Fruit fly (Drosophila melanogaster): ENCODE results near the gene CG7884.
A peak's percentile ranks its signal among the peaks of the same experiment; 100 is the strongest.

The CG7884 gene

DNA sequence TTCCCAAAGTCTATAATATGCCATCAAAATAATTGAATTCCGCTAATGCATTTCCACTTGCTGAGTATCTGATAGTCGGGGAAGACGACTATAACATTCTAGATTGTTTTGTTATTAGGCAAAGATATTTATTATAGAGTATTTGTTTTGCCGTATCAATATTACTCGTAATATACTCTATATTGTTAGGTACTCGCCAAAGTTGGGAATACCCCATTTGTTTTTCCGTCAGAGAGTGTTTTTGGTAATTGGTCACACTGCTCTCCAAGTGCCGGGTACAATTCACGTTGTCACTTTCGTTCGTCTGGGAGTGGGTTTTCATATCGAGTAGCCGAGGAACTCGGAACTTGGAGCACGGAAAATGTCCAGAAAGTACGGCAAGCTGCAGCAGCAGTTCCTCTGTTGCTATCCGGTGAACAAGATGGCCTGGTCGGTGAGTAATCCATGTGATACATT, 23.0 kb downstream of the CG7884 start, which contains the start of gene CG7889 (continued):
- no peak for TF ChIP-seq CG1621 (tag; optimal IDR thresholded peaks at IDR 0.05)
- no peak for TF ChIP-seq lz (GFP tag; optimal IDR thresholded peaks at IDR 0.05)
- TF ChIP-seq fd85E (GFP tag; optimal IDR thresholded peaks at IDR 0.05), result no peak
- TF ChIP-seq Gug (GFP tag; IDR thresholded peaks at IDR 0.05), result no peak
- no peak for TF ChIP-seq CG31627 (GFP tag; optimal IDR thresholded peaks at IDR 0.05)
- TF ChIP-seq CG8119 (GFP tag; IDR thresholded peaks at IDR 0.05), result no peak
- TF ChIP-seq CG6792 (GFP tag; optimal IDR thresholded peaks at IDR 0.05), result no peak
- peak; percentile 4 for TF ChIP-seq CG6276 (GFP tag; optimal IDR thresholded peaks at IDR 0.05)
- no peak for TF ChIP-seq Lpt (GFP tag; optimal IDR thresholded peaks at IDR 0.05)
- no peak for TF ChIP-seq fd59A (GFP tag; optimal IDR thresholded peaks at IDR 0.05)
- TF ChIP-seq dsx (GFP tag; optimal IDR thresholded peaks at IDR 0.05; ENCODE audit: poor library complexity, severe bottlenecking), result no peak
- peak; percentile 78 for TF ChIP-seq Blimp-1 (GFP tag; optimal IDR thresholded peaks at IDR 0.05)

DNA sequence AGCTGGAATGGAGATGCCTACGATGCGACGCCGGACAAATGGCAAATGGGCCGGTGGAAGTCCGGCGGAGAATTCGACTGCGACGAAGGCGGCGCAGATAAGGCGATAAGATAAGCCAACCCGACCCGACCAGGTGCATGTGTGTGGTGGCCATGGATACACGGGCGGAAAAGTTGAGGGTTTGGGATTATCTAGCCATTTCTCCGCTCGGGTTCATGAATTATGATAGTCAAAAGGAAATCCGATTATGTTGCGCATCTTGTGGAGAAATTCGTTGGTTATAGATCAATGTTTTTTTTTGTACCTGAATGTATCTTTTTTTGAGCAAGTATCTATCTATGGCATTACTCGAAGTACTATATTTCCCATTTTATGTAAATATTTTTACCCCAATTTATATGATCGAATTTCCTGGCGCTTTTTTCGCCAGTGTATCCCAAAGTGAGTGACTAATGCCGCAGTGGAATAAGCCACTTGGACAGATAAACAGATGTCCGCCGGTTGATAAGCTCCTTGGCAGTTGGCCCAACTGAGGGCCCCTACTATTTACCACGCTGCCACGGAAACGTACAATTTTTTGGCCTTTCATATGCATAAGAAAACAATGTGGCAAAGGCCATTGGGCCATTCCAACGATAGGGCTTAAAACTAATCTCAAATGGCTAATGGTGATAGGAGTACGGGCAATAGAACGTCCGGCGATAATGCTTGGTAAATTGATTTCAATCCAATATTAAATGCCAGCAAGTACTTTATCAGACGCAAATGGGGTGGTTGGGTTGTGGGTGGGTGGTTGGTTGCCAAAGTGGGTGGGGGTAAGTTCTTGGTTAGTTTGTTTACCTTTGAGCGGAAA, 27.0 kb downstream of the CG7884 start, which contains the start of gene CG7992:
Gene CG7992, minus strand, starts transcription at position 51 of the 853 bp plus-strand sequence.
- TF ChIP-seq CG31627 (GFP tag; optimal IDR thresholded peaks at IDR 0.05) (peak; percentile 47), ss (GFP tag; optimal IDR thresholded peaks at IDR 0.05) (no peak), fkh (GFP tag; optimal IDR thresholded peaks at IDR 0.05) (peak; percentile 12), CG10631 (GFP tag; optimal IDR thresholded peaks at IDR 0.05) (peak; percentile 15), CG3919 (GFP tag; optimal IDR thresholded peaks at IDR 0.05) (no peak), CG9139 (GFP tag; optimal IDR thresholded peaks at IDR 0.05) (no peak), dac (GFP tag; optimal IDR thresholded peaks at IDR 0.05) (no peak), Ets96B (tag; optimal IDR thresholded peaks at IDR 0.05) (no peak), Gug (GFP tag; IDR thresholded peaks at IDR 0.05) (0 out of 2 replicates have a peak, but pooled peaks have one; percentile 21), Eip78C (GFP tag) (peak; percentile 80), CG11902 (GFP tag; optimal IDR thresholded peaks at IDR 0.05) (peak; percentile 6), CG4318 (GFP tag; optimal IDR thresholded peaks at IDR 0.05) (no peak), salr (GFP tag; optimal IDR thresholded peaks at IDR 0.05) (no peak), net (GFP tag; optimal IDR thresholded peaks at IDR 0.05) (peak; percentile 48), eg (GFP tag; IDR thresholded peaks at IDR 0.05) (0 out of 3 replicates have a peak, but pooled peaks have one; percentile 31), achi (GFP tag; optimal IDR thresholded peaks at IDR 0.05) (peak; percentile 4), vri (GFP tag; optimal IDR thresholded peaks at IDR 0.05) (peak; percentile 43), cyc (GFP tag; optimal IDR thresholded peaks at IDR 0.05) (peak; percentile 41), Hr4 (GFP tag; optimal IDR thresholded peaks at IDR 0.05) (peak; percentile 22), Sox15 (GFP tag; optimal IDR thresholded peaks at IDR 0.05) (peak; percentile 31), lz (GFP tag; optimal IDR thresholded peaks at IDR 0.05) (peak; percentile 49), CG6792 (GFP tag; optimal IDR thresholded peaks at IDR 0.05) (peak; percentile 56), CG6808 (GFP tag; optimal IDR thresholded peaks at IDR 0.05) (no peak), CG8632 (GFP tag; optimal IDR thresholded peaks at IDR 0.05) (peak; percentile 40), topi (GFP tag; optimal IDR thresholded peaks at IDR 0.05) (peak; percentile 58), Smox (GFP tag; optimal IDR thresholded peaks at IDR 0.05) (peak; percentile 62), CG7368 (GFP tag; optimal IDR thresholded peaks at IDR 0.05) (no peak), CG32006 (GFP tag; optimal IDR thresholded peaks at IDR 0.05) (peak; percentile 30), CG34406 (GFP tag; optimal IDR thresholded peaks at IDR 0.05) (peak; percentile 56), Ets21C (GFP tag; optimal IDR thresholded peaks at IDR 0.05) (no peak), Sox102F (GFP tag; optimal IDR thresholded peaks at IDR 0.05) (no peak), esn (GFP tag; optimal IDR thresholded peaks at IDR 0.05) (peak; percentile 64), CG8119 (GFP tag; IDR thresholded peaks at IDR 0.05) (0 out of 3 replicates have a peak, but pooled peaks have one; percentile 32), Blimp-1 (GFP tag; optimal IDR thresholded peaks at IDR 0.05) (no peak), CG8319 (GFP tag; optimal IDR thresholded peaks at IDR 0.05) (no peak), Lpt (GFP tag; optimal IDR thresholded peaks at IDR 0.05) (no peak), Met (GFP tag; optimal IDR thresholded peaks at IDR 0.05) (no peak), pdm3 (GFP tag; optimal IDR thresholded peaks at IDR 0.05) (peak; percentile 45), Sox14 (GFP tag; optimal IDR thresholded peaks at IDR 0.05) (peak; percentile 33), OdsH (GFP tag; optimal IDR thresholded peaks at IDR 0.05) (peak; percentile 55), CG6163 (GFP tag; IDR thresholded peaks at IDR 0.05) (no peak), Hr39 (GFP tag; optimal IDR thresholded peaks at IDR 0.05) (peak; percentile 51), fd85E (GFP tag; optimal IDR thresholded peaks at IDR 0.05) (no peak)
